Fruit fly (Drosophila melanogaster) whole organism, embryonic: ENCODE measurements around the gene CG42866.

Experiments
- Bgb ChIP-seq: fragments of 200-800 bp; sonication (Bioruptor generic); IDR thresholded peaks from 2 replicates; pipeline ENCODE4 v1.3.6; 2022; ENCODE audit warnings: missing biosample characterization, missing genetic modification characterization; ENCODE audit not compliant: partially characterized antibody
- Bteb2 ChIP-seq: fragments of 200-800 bp; sonication (Bioruptor generic); optimal IDR thresholded peaks from 2 replicates; lab custom pipeline; 2016; ENCODE audit warnings: missing biosample characterization, missing genetic modification characterization
- CG10462 ChIP-seq: fragments of 200-800 bp; sonication (Bioruptor generic); optimal IDR thresholded peaks from 2 replicates; lab custom pipeline; 2016; ENCODE audit warnings: missing biosample characterization, missing genetic modification characterization
- CG11398 ChIP-seq: fragments of 200-800 bp; sonication (Bioruptor generic); optimal IDR thresholded peaks from 2 replicates; lab custom pipeline; 2016; ENCODE audit warnings: missing biosample characterization, missing genetic modification characterization
- CG11504 ChIP-seq: fragments of 200-800 bp; sonication (Bioruptor generic); optimal IDR thresholded peaks from 3 replicates; lab custom pipeline; 2019; ENCODE audit warnings: missing biosample characterization, mild to moderate bottlenecking, missing genetic modification characterization, moderate library complexity
- CG12071 ChIP-seq: fragments of 200-800 bp; sonication (Bioruptor generic); optimal IDR thresholded peaks from 3 replicates; lab custom pipeline; 2018; ENCODE audit warnings: missing biosample characterization, mild to moderate bottlenecking, missing genetic modification characterization
- CG12659 ChIP-seq: fragments of 200-800 bp; sonication (Bioruptor generic); optimal IDR thresholded peaks from 3 replicates; lab custom pipeline; 2017; ENCODE audit warnings: mild to moderate bottlenecking, missing biosample characterization, missing genetic modification reagents, missing genetic modification characterization
- CG13894 ChIP-seq: fragments of 200-800 bp; sonication (Bioruptor generic); optimal IDR thresholded peaks from 3 replicates; lab custom pipeline; 2018; ENCODE audit warnings: missing biosample characterization, mild to moderate bottlenecking, missing genetic modification characterization, moderate library complexity
- CG14441 ChIP-seq: fragments of 200-800 bp; sonication (Bioruptor generic); IDR thresholded peaks from 2 replicates; pipeline ENCODE4 v1.3.6; 2022; ENCODE audit warnings: missing biosample characterization, missing genetic modification characterization
- CG17361 ChIP-seq: fragments of 200-800 bp; sonication (Bioruptor generic); IDR thresholded peaks from 3 replicates; pipeline ENCODE4 v1.3.6; 2022; ENCODE audit warnings: missing biosample characterization, missing genetic modification characterization
- CG17568 ChIP-seq: fragments of 200-800 bp; sonication (Bioruptor generic); optimal IDR thresholded peaks from 2 replicates; lab custom pipeline; 2018; ENCODE audit warnings: missing biosample characterization, mild to moderate bottlenecking, missing genetic modification characterization, moderate library complexity
- CG2116 ChIP-seq: fragments of 200-800 bp; sonication (Bioruptor generic); optimal IDR thresholded peaks from 3 replicates; lab custom pipeline; 2018; ENCODE audit warnings: missing biosample characterization, mild to moderate bottlenecking, missing genetic modification characterization
- CG3847 ChIP-seq: fragments of 200-800 bp; sonication (Bioruptor generic); IDR thresholded peaks from 2 replicates; pipeline ENCODE4 v1.3.6; 2022; ENCODE audit warnings: missing biosample characterization, missing genetic modification characterization
- CG4617 ChIP-seq: fragments of 200-800 bp; sonication (Bioruptor generic); optimal IDR thresholded peaks from 3 replicates; lab custom pipeline; 2016; ENCODE audit warnings: missing biosample characterization, missing genetic modification characterization, borderline replicate concordance
- CG5245 ChIP-seq: fragments of 200-800 bp; sonication (Bioruptor generic); optimal IDR thresholded peaks from 3 replicates; lab custom pipeline; 2016; ENCODE audit warnings: missing biosample characterization, missing genetic modification characterization
- CG6854 ChIP-seq: fragments of 200-800 bp; sonication (Bioruptor generic); optimal IDR thresholded peaks from 3 replicates; lab custom pipeline; 2017; ENCODE audit warnings: missing biosample characterization, mild to moderate bottlenecking, missing genetic modification characterization
- CHES-1-like ChIP-seq: fragments of 200-800 bp; sonication (Bioruptor generic); optimal IDR thresholded peaks from 2 replicates; lab custom pipeline; 2016; ENCODE audit warnings: missing biosample characterization, missing genetic modification characterization
- CTCF ChIP-seq: fragments of 200-800 bp; sonication (Bioruptor generic); optimal IDR thresholded peaks from 2 replicates; lab custom pipeline; 2017; ENCODE audit warnings: missing biosample characterization, mild to moderate bottlenecking, missing genetic modification characterization, moderate library complexity
- Chrac-16 ChIP-seq: fragments of 200-800 bp; sonication (Bioruptor generic); optimal IDR thresholded peaks from 3 replicates; lab custom pipeline; 2016; ENCODE audit warnings: missing biosample characterization, missing genetic modification characterization
- Dp ChIP-seq: fragments of 200-800 bp; sonication (Bioruptor generic); optimal IDR thresholded peaks from 2 replicates; lab custom pipeline; 2018; ENCODE audit warnings: missing biosample characterization, mild to moderate bottlenecking, missing genetic modification characterization, moderate library complexity
- Ets65A ChIP-seq: fragments of 200-800 bp; sonication (Bioruptor generic); peaks from one replicate; lab custom pipeline; 2016; ENCODE audit warnings: missing biosample characterization, missing genetic modification characterization
- Hand ChIP-seq: fragments of 200-800 bp; sonication (Bioruptor generic); optimal IDR thresholded peaks from 2 replicates; lab custom pipeline; 2017; ENCODE audit warnings: mild to moderate bottlenecking, missing biosample characterization, missing genetic modification reagents, missing genetic modification characterization
- HmgZ ChIP-seq: fragments of 200-800 bp; sonication (Bioruptor generic); optimal IDR thresholded peaks from 2 replicates; lab custom pipeline; 2018; ENCODE audit warnings: missing biosample characterization, mild to moderate bottlenecking, missing genetic modification characterization
- Hmr ChIP-seq: fragments of 200-800 bp; sonication (Bioruptor generic); optimal IDR thresholded peaks from 3 replicates; lab custom pipeline; 2017; ENCODE audit warnings: mild to moderate bottlenecking, missing biosample characterization, missing genetic modification reagents, missing genetic modification characterization
- Hr3 ChIP-seq: fragments of 200-800 bp; sonication (Bioruptor generic); optimal IDR thresholded peaks from 3 replicates; lab custom pipeline; 2016; ENCODE audit warnings: missing biosample characterization, missing genetic modification characterization
- Lhr ChIP-seq: fragments of 200-800 bp; sonication (Bioruptor generic); optimal IDR thresholded peaks from 3 replicates; lab custom pipeline; 2017; ENCODE audit warnings: mild to moderate bottlenecking, missing biosample characterization, missing genetic modification reagents, missing genetic modification characterization
- Lpt ChIP-seq: fragments of >200 bp; optimal IDR thresholded peaks from 2 replicates; lab custom pipeline; 2018; ENCODE audit warnings: missing biosample characterization, missing genetic modification characterization
- Optix ChIP-seq: fragments of 200-800 bp; sonication (Bioruptor generic); IDR thresholded peaks from 3 replicates; pipeline ENCODE4 v1.3.6; 2022; ENCODE audit warnings: missing biosample characterization, missing genetic modification characterization
- Rfx ChIP-seq: fragments of 200-800 bp; sonication (Bioruptor generic); IDR thresholded peaks from 2 replicates; pipeline ENCODE4 v1.3.6; 2022; ENCODE audit warnings: missing biosample characterization, missing genetic modification characterization
- abd-A ChIP-seq: fragments of 200-800 bp; sonication (Bioruptor generic); optimal IDR thresholded peaks from 3 replicates; lab custom pipeline; 2019; ENCODE audit warnings: missing biosample characterization, mild to moderate bottlenecking, missing genetic modification characterization, moderate library complexity
- amos ChIP-seq: fragments of 200-800 bp; sonication (Bioruptor generic); IDR thresholded peaks from 2 replicates; pipeline ENCODE4 v1.3.6; 2022; ENCODE audit warnings: missing biosample characterization, missing genetic modification characterization; ENCODE audit not compliant: partially characterized antibody
- bsh ChIP-seq, 2 experiments: fragments of 200-800 bp; sonication (Bioruptor generic); optimal IDR thresholded peaks; 2 replicates each; lab custom pipeline; 2017 to 2018; ENCODE audit warnings: mild to moderate bottlenecking in 2 of 2, missing biosample characterization in 2 of 2, missing genetic modification characterization in 2 of 2, moderate library complexity in 1 of 2
- dmrt11E ChIP-seq: fragments of 200-800 bp; sonication (Bioruptor generic); optimal IDR thresholded peaks from 3 replicates; lab custom pipeline; 2018; ENCODE audit warnings: missing biosample characterization, mild to moderate bottlenecking, missing genetic modification characterization, moderate library complexity
- gfzf ChIP-seq: fragments of 200-800 bp; sonication (Bioruptor generic); optimal IDR thresholded peaks from 2 replicates; lab custom pipeline; 2016; ENCODE audit warnings: missing biosample characterization, mild to moderate bottlenecking, missing genetic modification characterization, moderate library complexity
- gsb ChIP-seq: fragments of 200-800 bp; sonication (Bioruptor generic); IDR thresholded peaks from 2 replicates; pipeline ENCODE4 v1.3.6; 2022; ENCODE audit warnings: missing biosample characterization, missing genetic modification characterization
- hb ChIP-seq: fragments of 200-800 bp; sonication (Bioruptor generic); IDR thresholded peaks from 3 replicates; pipeline ENCODE4 v1.3.6; 2022; ENCODE audit warnings: missing biosample characterization, missing genetic modification characterization; ENCODE audit not compliant: partially characterized antibody
- insv ChIP-seq, 2 experiments: fragments of 200-800 bp; sonication (Bioruptor generic); optimal IDR thresholded peaks; 3 replicates each; lab custom pipeline; 2016 to 2018; ENCODE audit warnings: missing biosample characterization in 2 of 2, missing genetic modification characterization in 2 of 2
- inv ChIP-seq: fragments of 200-800 bp; sonication (Bioruptor generic); IDR thresholded peaks from 2 replicates; pipeline ENCODE4 v1.3.6; 2022; ENCODE audit warnings: missing biosample characterization, missing genetic modification characterization; ENCODE audit not compliant: partially characterized antibody
- p53 ChIP-seq: fragments of 200-800 bp; sonication (Bioruptor generic); optimal IDR thresholded peaks from 2 replicates; lab custom pipeline; 2016; ENCODE audit warnings: missing biosample characterization, missing genetic modification characterization
- pan ChIP-seq, 4 experiments: fragments of >200 bp in 3 of 4; fragments of 200-800 bp in 1 of 4; sonication (Bioruptor generic) in 1 of 4; optimal IDR thresholded peaks in 3 of 4; IDR thresholded peaks in 1 of 4; 2 replicates each; pipeline versions ENCODE4 v1.3.6 to Lab custom; 2017 to 2022; ENCODE audit warnings: missing biosample characterization in 2 of 4, missing genetic modification characterization in 2 of 4, mixed read lengths in 1 of 4
- pita ChIP-seq: fragments of 200-800 bp; sonication (Bioruptor generic); optimal IDR thresholded peaks from 2 replicates; lab custom pipeline; 2017; ENCODE audit warnings: missing biosample characterization, mild to moderate bottlenecking, missing genetic modification characterization
- prd ChIP-seq, 3 experiments: fragments of >200 bp in 2 of 3; fragments of 200-800 bp in 1 of 3; sonication (Bioruptor generic) in 1 of 3; optimal IDR thresholded peaks in 2 of 3; IDR thresholded peaks in 1 of 3; 2 replicates in 2 of 3; 3 replicates in 1 of 3; pipeline versions ENCODE4 v1.3.6 to Lab custom; 2017 to 2022; ENCODE audit warnings: missing biosample characterization in 1 of 3, missing genetic modification characterization in 1 of 3
- run ChIP-seq: fragments of 200-800 bp; sonication (Bioruptor generic); optimal IDR thresholded peaks from 3 replicates; lab custom pipeline; 2018; ENCODE audit warnings: missing biosample characterization, mild to moderate bottlenecking, missing genetic modification characterization
- sc ChIP-seq, 3 experiments: fragments of >200 bp in 2 of 3; fragments of 200-800 bp in 1 of 3; sonication (Bioruptor generic) in 1 of 3; optimal IDR thresholded peaks; 2 replicates in 2 of 3; 3 replicates in 1 of 3; lab custom pipeline; 2017; ENCODE audit warnings: mild to moderate bottlenecking in 1 of 3, missing biosample characterization in 1 of 3, missing genetic modification characterization in 1 of 3, missing genetic modification reagents in 1 of 3
- sd ChIP-seq: fragments of 200-800 bp; sonication (Bioruptor generic); optimal IDR thresholded peaks from 3 replicates; lab custom pipeline; 2018; ENCODE audit warnings: missing biosample characterization, mild to moderate bottlenecking, missing genetic modification characterization, moderate library complexity
- sisA ChIP-seq: fragments of 200-800 bp; sonication (Bioruptor generic); IDR thresholded peaks from 2 replicates; pipeline ENCODE4 v1.3.6; 2022; ENCODE audit warnings: missing biosample characterization, missing genetic modification characterization
- tio ChIP-seq: fragments of 200-800 bp; sonication (Bioruptor generic); optimal IDR thresholded peaks from 2 replicates; lab custom pipeline; 2017; ENCODE audit warnings: missing biosample characterization, missing genetic modification characterization, inconsistent platforms
- tll ChIP-seq, 2 experiments: fragments of 200-800 bp in 1 of 2; fragments of >200 bp in 1 of 2; sonication (Bioruptor generic) in 1 of 2; optimal IDR thresholded peaks; 2 replicates each; lab custom pipeline; 2017 to 2019; ENCODE audit warnings: missing biosample characterization in 2 of 2, missing genetic modification characterization in 2 of 2, mild to moderate bottlenecking in 1 of 2, moderate library complexity in 1 of 2
- trem ChIP-seq: fragments of 200-800 bp; optimal IDR thresholded peaks from 3 replicates; lab custom pipeline; 2019; ENCODE audit warnings: missing biosample characterization, mild to moderate bottlenecking, missing genetic modification characterization, moderate library complexity

Gene CG42866

dm6 chr2L:19915195-19915594 is 46.3 kb downstream of the CG42866 start (continued):
- TF ChIP-seq CG4617 (GFP tag; lab: Kevin White, UChicago) (no peak), CG11398 (GFP tag; lab: Kevin White, UChicago) (no peak), CG2116 (GFP tag; lab: Kevin White, UChicago) (peak; percentile 9), CG12071 (GFP tag; lab: Kevin White, UChicago) (no peak), CG5245 (GFP tag; lab: Kevin White, UChicago) (no peak), CG3847 (GFP tag; lab: Robert Waterston, UW) (no peak), sc (optimal IDR thresholded peaks at IDR 0.05; lab: Kevin White, UChicago) (no peak), sc (GFP tag; optimal IDR thresholded peaks at IDR 0.05; lab: Kevin White, UChicago) (no peak), Hr3 (GFP tag; lab: Kevin White, UChicago) (no peak), Chrac-16 (no peak), tio (GFP tag; lab: Kevin White, UChicago) (no peak), prd (optimal IDR thresholded peaks at IDR 0.05; lab: Kevin White, UChicago) (peak in 1 of 2 experiments; percentile 55), prd (GFP tag; IDR thresholded peaks at IDR 0.05; lab: Robert Waterston, UW) (no peak), Dp (GFP tag; lab: Kevin White, UChicago) (peak; percentile 6), Bteb2 (GFP tag; lab: Kevin White, UChicago) (no peak), gsb (no peak), inv (GFP tag; lab: Robert Waterston, UW) (no peak; the same call in 1 of the 2 replicates), sd (tag; lab: Kevin White, UChicago) (no peak), bsh (GFP tag; optimal IDR thresholded peaks at IDR 0.05; lab: Kevin White, UChicago) (no peak), CHES-1-like (no peak), HmgZ (peak; percentile 4), abd-A (no peak), Bgb (peak; percentile 74), dmrt11E (tag; lab: Kevin White, UChicago) (no peak), trem (tag; lab: Kevin White, UChicago) (peak; percentile 80), hb (GFP tag; lab: Robert Waterston, UW) (no peak), CG14441 (GFP tag; lab: Robert Waterston, UW) (no peak), CG10462 (GFP tag; lab: Kevin White, UChicago) (no peak), p53 (GFP tag; lab: Kevin White, UChicago) (no peak), run (tag; lab: Kevin White, UChicago) (no peak), gfzf (GFP tag; lab: Kevin White, UChicago) (no peak), Optix (GFP tag; lab: Robert Waterston, UW) (no peak), amos (GFP tag; lab: Robert Waterston, UW) (peak; percentile 65), CTCF (GFP tag; lab: Kevin White, UChicago) (peak; percentile 85), pita (GFP tag; lab: Kevin White, UChicago) (peak; percentile 68), Rfx (no peak), Hand (GFP tag; lab: Kevin White, UChicago) (no peak), CG17361 (GFP tag; lab: Robert Waterston, UW) (peak; percentile 21; the same call in 1 of the 3 replicates), tll (GFP tag; optimal IDR thresholded peaks at IDR 0.05; lab: Kevin White, UChicago) (no peak), Lhr (peak; percentile 53), CG12659 (GFP tag; lab: Kevin White, UChicago) (peak; percentile 7), Hmr (peak; percentile 24), Lpt (no peak), sisA (GFP tag; lab: Robert Waterston, UW) (no peak), Ets65A (GFP tag; lab: Kevin White, UChicago) (peak; percentile 82), CG6854 (GFP tag; lab: Kevin White, UChicago) (no peak), CG17568 (no peak), CG13894 (no peak), insv (GFP tag; optimal IDR thresholded peaks at IDR 0.05; lab: Kevin White, UChicago) (no peak), CG11504 (tag; lab: Kevin White, UChicago) (peak; percentile 19), pan (optimal IDR thresholded peaks at IDR 0.05; lab: Kevin White, UChicago) (no peak), pan (GFP tag; optimal IDR thresholded peaks at IDR 0.05 in 1 of 2, IDR thresholded peaks at IDR 0.05 in 1 of 2) (no peak)
